In the genomic region with DNA sequence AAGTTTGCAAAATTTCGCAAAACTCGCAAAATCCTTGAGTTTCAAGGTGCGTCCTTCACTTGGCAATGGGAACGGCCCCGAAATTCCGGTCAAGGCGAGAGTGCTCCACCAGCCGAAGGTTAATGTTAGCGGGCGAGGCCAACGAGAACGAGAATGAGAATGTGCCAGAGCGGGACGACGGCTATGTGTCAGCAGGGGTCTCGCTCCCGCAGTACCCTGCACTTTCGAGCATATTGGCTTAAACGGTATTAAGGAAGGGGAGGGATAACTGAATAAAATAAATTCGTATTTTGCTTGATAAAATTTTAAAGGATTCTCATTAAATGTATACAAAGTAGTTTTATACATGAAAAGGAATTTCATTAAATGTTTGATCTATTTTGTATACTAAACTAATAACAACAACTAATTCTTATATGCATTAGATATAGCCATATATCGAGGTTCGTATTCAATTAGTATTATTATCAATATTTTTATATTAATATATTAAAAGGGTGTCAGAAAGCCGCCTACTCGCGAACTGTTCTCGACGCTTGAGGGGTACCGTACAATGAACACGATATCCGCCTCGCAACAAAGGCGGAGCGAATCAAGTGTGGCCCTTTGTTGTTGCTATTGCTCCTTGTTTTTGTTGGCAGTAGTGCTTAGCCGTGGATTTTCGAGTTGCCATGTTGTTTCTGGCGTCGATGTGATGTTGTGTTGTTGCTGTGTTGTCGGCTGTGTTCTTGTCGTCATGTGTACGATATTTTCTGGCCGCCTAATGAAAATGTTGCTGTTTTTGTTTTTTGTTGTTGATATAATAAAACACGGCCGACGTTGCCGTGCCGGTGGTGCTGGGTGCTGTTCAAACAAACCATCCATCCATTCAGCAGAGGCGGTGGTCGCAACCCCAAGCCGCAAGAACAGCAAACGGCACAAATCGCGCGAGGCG, we compare ENCODE assay signal across 1 fruit fly cellular context.
TF ChIP-seq lines count a peak whose summit lies in the region.

No protein-coding gene starts in this region.

TF ChIP-seq in whole organism, embryonic, 481 proteins besides CTCF, POLR2A, EP300 and RAD21 (continued from another document):
- TF ChIP-seq CG7963 (GFP tag; IDR thresholded peaks at IDR 0.05; lab: Robert Waterston, UW; ENCODE audit: partially characterized antibody) (no peak), ara (GFP tag; IDR thresholded peaks at IDR 0.05; lab: Robert Waterston, UW) (no peak)
